Fruit fly (Drosophila melanogaster): ENCODE data around the gene sbm.

The sbm gene

DNA sequence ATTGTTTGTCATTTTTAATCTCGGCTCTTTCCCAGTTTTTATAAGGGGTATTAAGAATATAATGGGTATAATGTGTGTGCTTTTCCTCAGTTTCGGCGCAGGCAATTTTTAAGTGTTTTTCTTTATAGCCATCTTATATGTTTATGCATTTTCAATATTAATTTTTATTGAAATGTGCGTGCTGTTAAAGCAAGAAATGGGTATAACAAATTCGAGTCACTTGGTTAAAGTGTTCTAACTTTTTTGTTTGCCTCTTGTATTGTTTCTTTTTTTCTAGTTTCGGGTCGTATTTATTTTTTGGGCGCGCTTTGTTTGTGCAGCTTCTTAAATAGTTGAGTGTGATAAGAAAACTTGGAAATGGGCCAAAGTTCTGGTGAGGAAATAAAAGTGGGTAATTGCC, 30.8 kb upstream of the sbm start (continued):
- TF ChIP-seq CG10209 (GFP tag; optimal IDR thresholded peaks at IDR 0.05) (peak; percentile 61), MTF-1 (GFP tag; optimal IDR thresholded peaks at IDR 0.05; ENCODE audit: borderline replicate concordance) (peak; percentile 57), gsb (GFP tag; IDR thresholded peaks at IDR 0.05) (no peak), sr (GFP tag; IDR thresholded peaks at IDR 0.05) (no peak), az2 (GFP tag; optimal IDR thresholded peaks at IDR 0.05) (peak; percentile 66), aop (GFP tag; IDR thresholded peaks at IDR 0.05) (no peak), CG5245 (GFP tag; optimal IDR thresholded peaks at IDR 0.05) (peak; percentile 61), ab (GFP tag; optimal IDR thresholded peaks at IDR 0.05) (no peak), Oli (tag; optimal IDR thresholded peaks at IDR 0.05) (peak; percentile 61), bigmax (GFP tag; optimal IDR thresholded peaks at IDR 0.05) (no peak), CG2129 (GFP tag; IDR thresholded peaks at IDR 0.05; ENCODE audit: partially characterized antibody) (no peak), Oaz (GFP tag; IDR thresholded peaks at IDR 0.05) (no peak), CG8765 (GFP tag; IDR thresholded peaks at IDR 0.05) (no peak), slbo (GFP tag; IDR thresholded peaks at IDR 0.05) (peak; percentile 41; the same call in 1 of the 2 replicates), org-1 (GFP tag; optimal IDR thresholded peaks at IDR 0.05) (peak; percentile 32), Xbp1 (GFP tag; optimal IDR thresholded peaks at IDR 0.05) (peak; percentile 53), CG10147 (GFP tag; optimal IDR thresholded peaks at IDR 0.05) (no peak), ranshi (GFP tag; IDR thresholded peaks at IDR 0.05) (peak; percentile 58; the same call in 1 of the 2 replicates), CG15479 (GFP tag; optimal IDR thresholded peaks at IDR 0.05) (no peak), CG15601 (tag; optimal IDR thresholded peaks at IDR 0.05) (peak; percentile 78), CG16779 (GFP tag; IDR thresholded peaks at IDR 0.05) (no peak), sima (GFP tag; optimal IDR thresholded peaks at IDR 0.05) (no peak), fd96Cb (tag; optimal IDR thresholded peaks at IDR 0.05) (peak; percentile 69), CG33557 (GFP tag; optimal IDR thresholded peaks at IDR 0.05) (peak; percentile 56), phol (tag; optimal IDR thresholded peaks at IDR 0.05) (peak; percentile 69), CG11723 (GFP tag; optimal IDR thresholded peaks at IDR 0.05) (peak; percentile 32), CG13424 (tag; optimal IDR thresholded peaks at IDR 0.05) (peak; percentile 59), CG7372 (GFP tag; IDR thresholded peaks at IDR 0.05) (no peak), sc (optimal IDR thresholded peaks at IDR 0.05) (no peak), sc (GFP tag; optimal IDR thresholded peaks at IDR 0.05) (peak; percentile 70), Myb (GFP tag; optimal IDR thresholded peaks at IDR 0.05) (peak; percentile 35), CG6813 (GFP tag; optimal IDR thresholded peaks at IDR 0.05) (peak; percentile 56), CG13123 (GFP tag; optimal IDR thresholded peaks at IDR 0.05) (peak; percentile 25), CG32767 (GFP tag; IDR thresholded peaks at IDR 0.05) (0 out of 2 replicates have a peak, but pooled peaks have one; percentile 37), CG12299 (tag; optimal IDR thresholded peaks at IDR 0.05) (peak; percentile 45), Six4 (GFP tag; optimal IDR thresholded peaks at IDR 0.05) (peak; percentile 22)

- TF ChIP-seq CG15479 (GFP tag; optimal IDR thresholded peaks at IDR 0.05) = peak; percentile 62
- TF ChIP-seq CG18262 (tag; optimal IDR thresholded peaks at IDR 0.05) = peak; percentile 51
- TF ChIP-seq dmrt11E (tag; optimal IDR thresholded peaks at IDR 0.05) = peak; percentile 48
- peak; percentile 51 for TF ChIP-seq CG9727 (GFP tag; optimal IDR thresholded peaks at IDR 0.05)
- TF ChIP-seq Nf-YA (GFP tag; IDR thresholded peaks at IDR 0.05) = no peak
- peak; percentile 30; the same call in 1 of the 2 replicates for TF ChIP-seq Xrp1 (GFP tag; IDR thresholded peaks at IDR 0.05)
- TF ChIP-seq fd102C (GFP tag; optimal IDR thresholded peaks at IDR 0.05) = peak; percentile 37
- TF ChIP-seq CG8924 (tag; optimal IDR thresholded peaks at IDR 0.05) = peak; percentile 17
- TF ChIP-seq CG15696 (tag; optimal IDR thresholded peaks at IDR 0.05) = peak; percentile 56
- no peak for TF ChIP-seq prd (optimal IDR thresholded peaks at IDR 0.05)
- peak; percentile 57; the same call in 2 of the 3 replicates for TF ChIP-seq prd (GFP tag; IDR thresholded peaks at IDR 0.05)
- TF ChIP-seq CG17829 (tag; optimal IDR thresholded peaks at IDR 0.05) = peak; percentile 39
- TF ChIP-seq so (GFP tag; IDR thresholded peaks at IDR 0.05) = no peak
- TF ChIP-seq CG13123 (GFP tag; optimal IDR thresholded peaks at IDR 0.05) = no peak
- TF ChIP-seq CG13775 (GFP tag; optimal IDR thresholded peaks at IDR 0.05) = peak; percentile 26
- no peak for TF ChIP-seq CG9437 (GFP tag; optimal IDR thresholded peaks at IDR 0.05)
- peak; percentile 17 for TF ChIP-seq CG14710 (tag; optimal IDR thresholded peaks at IDR 0.05)
- no peak for TF ChIP-seq CG3847 (GFP tag; IDR thresholded peaks at IDR 0.05)
- TF ChIP-seq row (GFP tag; IDR thresholded peaks at IDR 0.05) = no peak
These were observed 27.0 kb upstream of the sbm start for dm6 chrX:14629411-14629810.
